Fruit fly (Drosophila melanogaster): ENCODE data around the gene amd.
A peak's percentile ranks its signal among the peaks of the same experiment; 100 is the strongest.

Gene amd

dm6 chr2L:19131905-19132402 is 22.0 kb downstream of the amd start, which contains the start of the genes AsnRS and DCTN6-p27 (continued):
- TF ChIP-seq CG2202 (tag; optimal IDR thresholded peaks at IDR 0.05) (peak; percentile 30), Oaz (GFP tag; IDR thresholded peaks at IDR 0.05) (no peak), fu2 (GFP tag; optimal IDR thresholded peaks at IDR 0.05) (peak; percentile 21), stc (GFP tag; IDR thresholded peaks at IDR 0.05) (no peak), tio (GFP tag; optimal IDR thresholded peaks at IDR 0.05) (no peak), Optix (GFP tag; IDR thresholded peaks at IDR 0.05) (no peak), CG7963 (GFP tag; IDR thresholded peaks at IDR 0.05; ENCODE audit: partially characterized antibody) (peak; percentile 17; the same call in 1 of the 3 replicates), sima (GFP tag; optimal IDR thresholded peaks at IDR 0.05) (no peak), CG8290 (GFP tag; optimal IDR thresholded peaks at IDR 0.05) (peak; percentile 16), CG8290 (tag; optimal IDR thresholded peaks at IDR 0.05) (peak in 1 of 2 experiments; percentile 37), CG32767 (GFP tag; IDR thresholded peaks at IDR 0.05) (no peak), ssp (GFP tag; IDR thresholded peaks at IDR 0.05) (peak; percentile 46), CG8089 (GFP tag; optimal IDR thresholded peaks at IDR 0.05) (peak; percentile 10), ERR (GFP tag; optimal IDR thresholded peaks at IDR 0.05) (peak; percentile 36), exex (tag; optimal IDR thresholded peaks at IDR 0.05) (peak; percentile 46), chn (GFP tag; optimal IDR thresholded peaks at IDR 0.05) (peak; percentile 55), Dfd (GFP tag; optimal IDR thresholded peaks at IDR 0.05) (no peak), CG6765 (GFP tag; optimal IDR thresholded peaks at IDR 0.05) (no peak), CG4424 (GFP tag; optimal IDR thresholded peaks at IDR 0.05) (peak; percentile 75), CG9727 (GFP tag; optimal IDR thresholded peaks at IDR 0.05) (peak; percentile 64), CG4854 (GFP tag; optimal IDR thresholded peaks at IDR 0.05) (peak; percentile 62), Dek (tag; optimal IDR thresholded peaks at IDR 0.05) (peak; percentile 51), CG10654 (GFP tag; optimal IDR thresholded peaks at IDR 0.05) (peak; percentile 67), sisA (GFP tag; IDR thresholded peaks at IDR 0.05) (peak; percentile 50), sens (GFP tag) (peak; percentile 94), otp (GFP tag; IDR thresholded peaks at IDR 0.05) (0 out of 3 replicates have a peak, but pooled peaks have one; percentile 40), CG14050 (GFP tag; IDR thresholded peaks at IDR 0.05) (peak; percentile 31; the same call in 2 of the 3 replicates), ftz-f1 (GFP tag; optimal IDR thresholded peaks at IDR 0.05) (no peak), tup (GFP tag; optimal IDR thresholded peaks at IDR 0.05) (peak; percentile 63), Adf1 (GFP tag; IDR thresholded peaks at IDR 0.05) (no peak), CHES-1-like (GFP tag; optimal IDR thresholded peaks at IDR 0.05) (peak; percentile 36), Drgx (GFP tag; IDR thresholded peaks at IDR 0.05) (0 out of 2 replicates have a peak, but pooled peaks have one; percentile 38), CG10431 (GFP tag; optimal IDR thresholded peaks at IDR 0.05) (no peak), crc (GFP tag; optimal IDR thresholded peaks at IDR 0.05) (peak; percentile 10), Meics (GFP tag; optimal IDR thresholded peaks at IDR 0.05) (peak; percentile 65), CG6854 (GFP tag; optimal IDR thresholded peaks at IDR 0.05) (no peak), CG17361 (GFP tag; IDR thresholded peaks at IDR 0.05) (peak; percentile 75; the same call in 2 of the 3 replicates), HmgZ (tag; optimal IDR thresholded peaks at IDR 0.05) (peak; percentile 69), Sry-β (GFP tag; optimal IDR thresholded peaks at IDR 0.05) (peak; percentile 81), Ravus (GFP tag; IDR thresholded peaks at IDR 0.05) (no peak), phol (tag; optimal IDR thresholded peaks at IDR 0.05) (peak; percentile 76), fru (optimal IDR thresholded peaks at IDR 0.05) (no peak), CG13287 (GFP tag; IDR thresholded peaks at IDR 0.05; ENCODE audit: partially characterized antibody) (peak; percentile 80), CG33213 (GFP tag; optimal IDR thresholded peaks at IDR 0.05) (peak; percentile 18), Rfx (GFP tag; IDR thresholded peaks at IDR 0.05) (peak; percentile 82), Dip2 (GFP tag; IDR thresholded peaks at IDR 0.05) (no peak), CG31224 (GFP tag; IDR thresholded peaks at IDR 0.05) (peak; percentile 39; the same call in 1 of the 2 replicates), wdn (GFP tag; IDR thresholded peaks at IDR 0.05) (0 out of 2 replicates have a peak, but pooled peaks have one; percentile 19), CG32772 (GFP tag; IDR thresholded peaks at IDR 0.05) (0 out of 2 replicates have a peak, but pooled peaks have one; percentile 19), gro (GFP tag; optimal IDR thresholded peaks at IDR 0.05) (peak; percentile 41), Fer1 (GFP tag; optimal IDR thresholded peaks at IDR 0.05) (peak; percentile 60), Mes4 (GFP tag; optimal IDR thresholded peaks at IDR 0.05) (peak; percentile 8)
